Fruit fly (Drosophila melanogaster) whole organism, pupa: ENCODE data around the gene CG6785.

Experiments
- CG10348 ChIP-seq: fragments of 200-800 bp; sonication (Bioruptor generic); IDR thresholded peaks from 2 replicates; pipeline ENCODE4 v1.3.6; 2022; ENCODE audit warnings: missing biosample characterization, missing genetic modification characterization
- CG12605 ChIP-seq: fragments of 200-800 bp; sonication (Bioruptor generic); IDR thresholded peaks from 2 replicates; pipeline ENCODE4 v1.3.6; 2022; ENCODE audit warnings: missing biosample characterization, missing genetic modification characterization
- CG13204 ChIP-seq: fragments of 200-800 bp; sonication (Bioruptor generic); optimal IDR thresholded peaks from 2 replicates; lab custom pipeline; 2018; ENCODE audit warnings: missing biosample characterization, mild to moderate bottlenecking, missing genetic modification characterization, moderate library complexity
- CG14655 ChIP-seq: fragments of 200-800 bp; sonication (Bioruptor generic); optimal IDR thresholded peaks from 3 replicates; lab custom pipeline; 2017; ENCODE audit warnings: mild to moderate bottlenecking, missing biosample characterization, missing genetic modification reagents, missing genetic modification characterization
- CG15710 ChIP-seq: fragments of 200-800 bp; sonication (Bioruptor generic); optimal IDR thresholded peaks from 2 replicates; lab custom pipeline; 2018; ENCODE audit warnings: missing biosample characterization, mild to moderate bottlenecking, missing genetic modification characterization, moderate library complexity
- CG17806 ChIP-seq: fragments of 200-800 bp; sonication (Bioruptor generic); optimal IDR thresholded peaks from 2 replicates; lab custom pipeline; 2018; ENCODE audit warnings: missing biosample characterization, mild to moderate bottlenecking, missing genetic modification characterization, moderate library complexity
- CG32121 ChIP-seq: fragments of 200-800 bp; sonication (Bioruptor generic); IDR thresholded peaks from 2 replicates; pipeline ENCODE4 v1.3.6; 2022; ENCODE audit warnings: missing biosample characterization, missing genetic modification characterization
- CG34367 ChIP-seq: fragments of 200-800 bp; sonication (Bioruptor generic); optimal IDR thresholded peaks from 2 replicates; lab custom pipeline; 2018; ENCODE audit warnings: missing biosample characterization, mild to moderate bottlenecking, missing genetic modification characterization
- CG4496 ChIP-seq: fragments of 200-800 bp; sonication (Bioruptor generic); IDR thresholded peaks from 3 replicates; pipeline ENCODE4 v1.3.6; 2022; ENCODE audit warnings: missing biosample characterization, missing genetic modification characterization
- CG8159 ChIP-seq: fragments of 200-800 bp; sonication (Bioruptor generic); optimal IDR thresholded peaks from 3 replicates; lab custom pipeline; 2018; ENCODE audit warnings: missing biosample characterization, mild to moderate bottlenecking, missing genetic modification characterization, moderate library complexity
- CG8301 ChIP-seq: fragments of 200-800 bp; sonication (Bioruptor generic); optimal IDR thresholded peaks from 2 replicates; lab custom pipeline; 2018; ENCODE audit warnings: missing biosample characterization, mild to moderate bottlenecking, missing genetic modification characterization
- CG9948 ChIP-seq: fragments of 200-800 bp; sonication (Bioruptor generic); optimal IDR thresholded peaks from 2 replicates; lab custom pipeline; 2018; ENCODE audit warnings: missing biosample characterization, mild to moderate bottlenecking, missing genetic modification characterization, moderate library complexity
- D1 ChIP-seq: fragments of 200-800 bp; sonication (Bioruptor generic); optimal IDR thresholded peaks from 2 replicates; lab custom pipeline; 2018; ENCODE audit warnings: missing biosample characterization, mild to moderate bottlenecking, missing genetic modification characterization, moderate library complexity
- EcR ChIP-seq: fragments of 200-800 bp; sonication (Bioruptor generic); optimal IDR thresholded peaks from 3 replicates; lab custom pipeline; 2019; ENCODE audit warnings: missing biosample characterization, missing genetic modification characterization, mild to moderate bottlenecking, moderate library complexity, missing genetic modification reagents
- Ets98B ChIP-seq: fragments of 200-800 bp; sonication (Bioruptor generic); IDR thresholded peaks from 2 replicates; pipeline ENCODE4 v1.3.6; 2022; ENCODE audit warnings: missing biosample characterization, missing genetic modification characterization
- Pif1A ChIP-seq: fragments of 200-800 bp; sonication (Bioruptor generic); optimal IDR thresholded peaks from 3 replicates; lab custom pipeline; 2016; ENCODE audit warnings: missing biosample characterization, missing genetic modification characterization
- Pif1B ChIP-seq: fragments of 200-800 bp; sonication (Bioruptor generic); optimal IDR thresholded peaks from 3 replicates; lab custom pipeline; 2016; ENCODE audit warnings: missing biosample characterization, missing genetic modification characterization
- Snoo ChIP-seq: fragments of 200-800 bp; sonication (Bioruptor generic); optimal IDR thresholded peaks from 3 replicates; lab custom pipeline; 2017; ENCODE audit warnings: missing biosample characterization, mild to moderate bottlenecking, missing genetic modification characterization, inconsistent platforms
- fd96Ca ChIP-seq: fragments of 200-800 bp; sonication (Bioruptor generic); IDR thresholded peaks from 3 replicates; pipeline ENCODE4 v1.3.6; 2022; ENCODE audit warnings: missing biosample characterization, missing genetic modification characterization
- gl ChIP-seq: fragments of 200-800 bp; sonication (Bioruptor generic); optimal IDR thresholded peaks from 2 replicates; lab custom pipeline; 2018; ENCODE audit warnings: missing biosample characterization, mild to moderate bottlenecking, missing genetic modification characterization
- rn ChIP-seq: fragments of 200-800 bp; sonication (Bioruptor generic); IDR thresholded peaks from 2 replicates; pipeline ENCODE4 v1.3.6; 2022; ENCODE audit warnings: missing biosample characterization, missing genetic modification characterization

CG6785 gene

DNA sequence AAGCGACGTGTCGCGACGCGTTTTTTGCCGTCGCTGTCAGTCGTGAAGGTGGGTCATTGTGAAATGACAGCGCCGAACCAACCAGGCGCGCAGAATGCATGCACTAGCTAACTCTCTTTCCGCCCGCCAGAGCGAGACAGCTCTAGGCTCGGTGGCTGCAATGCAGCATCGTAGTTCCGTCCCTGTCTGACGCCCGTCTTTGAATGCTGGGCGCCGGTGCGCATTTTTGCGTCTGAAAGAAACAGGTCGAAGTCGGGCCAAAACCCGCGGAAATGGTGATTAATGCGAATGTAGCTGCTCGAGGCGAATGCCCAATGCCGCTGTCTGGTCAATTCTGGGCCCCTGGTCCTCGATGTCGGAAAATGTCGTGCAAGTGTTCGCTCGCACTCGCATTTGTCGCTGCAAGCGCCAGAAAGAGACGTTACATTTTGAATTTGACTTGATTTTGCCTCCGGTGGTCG lies 37.6 kb downstream of the CG6785 start:
- peak; percentile 36 for TF ChIP-seq CG8159 (tag; lab: Kevin White, UChicago)
- peak; percentile 77 for TF ChIP-seq CG8301 (tag; lab: Kevin White, UChicago)
- TF ChIP-seq CG32121 = no peak
- TF ChIP-seq Pif1A (GFP tag; lab: Kevin White, UChicago) = peak; percentile 68
- no peak for TF ChIP-seq CG10348 (GFP tag; lab: Robert Waterston, UW)
- TF ChIP-seq CG34367 (tag; lab: Kevin White, UChicago) = peak; percentile 51
- peak; percentile 17 for TF ChIP-seq CG9948 (tag; lab: Kevin White, UChicago)
- no peak for TF ChIP-seq rn (GFP tag; lab: Robert Waterston, UW)
- peak; percentile 98 for TF ChIP-seq EcR (GFP tag; lab: Kevin White, UChicago)
- no peak for TF ChIP-seq D1 (tag; lab: Kevin White, UChicago)
- TF ChIP-seq CG15710 = peak; percentile 53
- peak; percentile 27 for TF ChIP-seq CG17806 (tag; lab: Kevin White, UChicago)
- peak; percentile 70 for TF ChIP-seq CG14655
- peak; percentile 74 for TF ChIP-seq gl (tag; lab: Kevin White, UChicago)
- TF ChIP-seq fd96Ca = no peak
- TF ChIP-seq CG4496 (GFP tag; lab: Robert Waterston, UW) = no peak
- peak; percentile 84 for TF ChIP-seq Snoo (tag; lab: Kevin White, UChicago)
- no peak for TF ChIP-seq CG12605
- peak; percentile 97 for TF ChIP-seq CG13204
- TF ChIP-seq Pif1B = peak; percentile 67
- TF ChIP-seq Ets98B (GFP tag; lab: Robert Waterston, UW) = no peak

DNA sequence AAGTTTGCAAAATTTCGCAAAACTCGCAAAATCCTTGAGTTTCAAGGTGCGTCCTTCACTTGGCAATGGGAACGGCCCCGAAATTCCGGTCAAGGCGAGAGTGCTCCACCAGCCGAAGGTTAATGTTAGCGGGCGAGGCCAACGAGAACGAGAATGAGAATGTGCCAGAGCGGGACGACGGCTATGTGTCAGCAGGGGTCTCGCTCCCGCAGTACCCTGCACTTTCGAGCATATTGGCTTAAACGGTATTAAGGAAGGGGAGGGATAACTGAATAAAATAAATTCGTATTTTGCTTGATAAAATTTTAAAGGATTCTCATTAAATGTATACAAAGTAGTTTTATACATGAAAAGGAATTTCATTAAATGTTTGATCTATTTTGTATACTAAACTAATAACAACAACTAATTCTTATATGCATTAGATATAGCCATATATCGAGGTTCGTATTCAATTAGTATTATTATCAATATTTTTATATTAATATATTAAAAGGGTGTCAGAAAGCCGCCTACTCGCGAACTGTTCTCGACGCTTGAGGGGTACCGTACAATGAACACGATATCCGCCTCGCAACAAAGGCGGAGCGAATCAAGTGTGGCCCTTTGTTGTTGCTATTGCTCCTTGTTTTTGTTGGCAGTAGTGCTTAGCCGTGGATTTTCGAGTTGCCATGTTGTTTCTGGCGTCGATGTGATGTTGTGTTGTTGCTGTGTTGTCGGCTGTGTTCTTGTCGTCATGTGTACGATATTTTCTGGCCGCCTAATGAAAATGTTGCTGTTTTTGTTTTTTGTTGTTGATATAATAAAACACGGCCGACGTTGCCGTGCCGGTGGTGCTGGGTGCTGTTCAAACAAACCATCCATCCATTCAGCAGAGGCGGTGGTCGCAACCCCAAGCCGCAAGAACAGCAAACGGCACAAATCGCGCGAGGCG lies 38.3 kb downstream of the CG6785 start:
- TF ChIP-seq Pif1B = peak; percentile 87
- peak; percentile 95 for TF ChIP-seq CG14655
- peak; percentile 27 for TF ChIP-seq gl (tag; lab: Kevin White, UChicago)
- TF ChIP-seq CG13204 = peak; percentile 48
- TF ChIP-seq CG34367 (tag; lab: Kevin White, UChicago) = peak; percentile 85
- peak; percentile 87 for TF ChIP-seq Snoo (tag; lab: Kevin White, UChicago)
- peak; percentile 90 for TF ChIP-seq CG17806 (tag; lab: Kevin White, UChicago)
- TF ChIP-seq CG8159 (tag; lab: Kevin White, UChicago) = peak; percentile 97
- TF ChIP-seq D1 (tag; lab: Kevin White, UChicago) = peak; percentile 87
- no peak for TF ChIP-seq CG4496 (GFP tag; lab: Robert Waterston, UW)
- TF ChIP-seq CG10348 (GFP tag; lab: Robert Waterston, UW) = no peak
- TF ChIP-seq EcR (GFP tag; lab: Kevin White, UChicago) = no peak
- no peak for TF ChIP-seq Ets98B (GFP tag; lab: Robert Waterston, UW)
- no peak for TF ChIP-seq rn (GFP tag; lab: Robert Waterston, UW)
- TF ChIP-seq Pif1A (GFP tag; lab: Kevin White, UChicago) = peak; percentile 75
- peak; percentile 94 for TF ChIP-seq CG15710
- peak; percentile 94 for TF ChIP-seq CG9948 (tag; lab: Kevin White, UChicago)
- no peak for TF ChIP-seq CG12605
- TF ChIP-seq CG8301 (tag; lab: Kevin White, UChicago) = peak; percentile 90
- no peak for TF ChIP-seq fd96Ca
- TF ChIP-seq CG32121 = no peak
- TF ChIP-seq, all 21 proteins: peak for 13

DNA sequence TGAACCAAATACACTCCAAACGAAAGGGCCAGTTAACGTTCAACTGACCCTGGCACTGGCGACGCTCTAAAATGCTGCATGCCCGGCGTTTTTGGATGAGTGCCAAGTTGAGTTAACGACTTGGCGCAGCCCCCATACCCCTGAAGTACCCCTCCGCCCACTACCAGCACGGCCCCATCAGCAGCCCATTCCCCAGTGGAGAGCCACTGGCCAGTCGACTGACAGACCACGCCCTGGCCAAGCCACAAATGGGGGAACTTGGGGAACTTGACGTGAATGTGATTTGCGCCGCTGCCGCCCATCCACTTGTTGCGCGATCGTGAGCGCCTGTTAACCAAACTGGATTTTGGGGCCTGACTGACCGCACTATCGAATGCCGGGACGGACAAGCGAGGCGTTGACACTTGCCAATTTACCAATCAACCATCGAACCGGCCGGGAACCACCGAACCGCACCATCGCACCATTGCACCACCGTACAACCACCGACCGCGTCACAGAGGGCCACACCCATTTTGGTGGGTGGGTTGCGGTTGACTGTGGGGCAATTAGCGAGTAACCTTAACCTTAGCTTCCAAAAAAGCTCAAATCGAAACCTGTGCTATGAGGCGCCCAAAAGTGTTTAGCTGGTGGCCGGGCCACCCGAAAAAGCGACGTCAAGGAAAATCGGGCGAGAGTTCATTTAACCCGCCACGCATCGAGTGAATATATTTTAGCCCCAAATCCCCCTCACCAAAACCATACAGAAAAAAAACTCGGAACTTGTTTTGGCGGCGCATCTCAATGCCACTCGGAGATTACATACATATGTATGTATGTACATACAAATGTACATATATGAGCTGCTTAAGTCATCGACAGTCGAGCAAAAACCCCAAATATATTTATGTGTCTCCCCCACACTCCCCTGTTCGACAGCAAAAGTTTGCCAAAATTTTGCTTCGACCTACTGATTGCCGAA lies 39.3 kb downstream of the CG6785 start:
- TF ChIP-seq Snoo (tag; lab: Kevin White, UChicago) (peak; percentile 9), CG13204 (peak; percentile 80), CG10348 (GFP tag; lab: Robert Waterston, UW) (no peak), EcR (GFP tag; lab: Kevin White, UChicago) (peak; percentile 92)

DNA sequence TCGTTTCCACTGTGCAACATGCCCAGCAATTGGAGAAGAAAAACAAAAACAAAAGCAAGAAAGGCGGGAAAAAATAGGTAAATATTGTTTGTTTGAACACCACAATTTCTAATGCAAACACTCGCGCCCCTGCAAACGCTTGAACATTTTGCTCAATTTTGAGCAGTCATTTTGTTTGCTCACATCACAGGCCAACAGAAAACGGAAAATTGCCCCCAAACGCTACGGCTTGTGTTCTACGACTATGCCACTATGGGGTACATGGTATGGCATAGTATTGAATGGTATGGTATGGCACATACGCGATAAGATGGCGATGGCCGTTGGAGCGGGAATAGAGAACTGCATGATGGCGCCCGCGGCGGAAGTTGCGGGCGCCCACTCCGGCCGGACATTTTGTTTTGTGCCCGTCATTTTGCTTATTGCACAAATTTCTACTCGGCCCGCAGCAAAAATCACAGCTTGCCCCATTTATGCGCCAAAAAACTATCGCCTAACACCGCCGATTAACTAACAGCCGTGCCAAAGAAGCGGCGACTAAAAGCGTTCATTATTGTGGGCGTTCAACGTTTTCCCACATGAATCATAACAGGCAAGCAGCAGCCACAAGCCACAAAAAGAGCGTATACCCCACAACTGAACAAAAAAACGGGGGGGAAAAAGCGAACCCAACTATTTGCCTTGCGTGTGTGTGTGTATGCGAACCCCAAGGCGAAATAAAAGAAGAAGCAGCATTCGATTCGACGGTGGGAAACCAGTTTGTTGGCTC lies 40.6 kb downstream of the CG6785 start:
- TF ChIP-seq CG8159 (tag; lab: Kevin White, UChicago) (no peak), rn (GFP tag; lab: Robert Waterston, UW) (no peak), CG10348 (GFP tag; lab: Robert Waterston, UW) (no peak), CG4496 (GFP tag; lab: Robert Waterston, UW) (no peak), fd96Ca (no peak), EcR (GFP tag; lab: Kevin White, UChicago) (peak; percentile 78), CG17806 (tag; lab: Kevin White, UChicago) (no peak), CG14655 (no peak), CG34367 (tag; lab: Kevin White, UChicago) (peak; percentile 31), Pif1A (GFP tag; lab: Kevin White, UChicago) (peak; percentile 0), CG15710 (peak; percentile 18), CG8301 (tag; lab: Kevin White, UChicago) (no peak), D1 (tag; lab: Kevin White, UChicago) (no peak), Snoo (tag; lab: Kevin White, UChicago) (no peak), Pif1B (peak; percentile 10), CG13204 (peak; percentile 68), Ets98B (GFP tag; lab: Robert Waterston, UW) (no peak), CG32121 (no peak), CG12605 (no peak), CG9948 (tag; lab: Kevin White, UChicago) (peak; percentile 1), gl (tag; lab: Kevin White, UChicago) (no peak)
- TF ChIP-seq, all 21 proteins: peak for 7
